Worm (Caenorhabditis elegans): ENCODE results near the gene ets-4.

ets-4 gene

DNA sequence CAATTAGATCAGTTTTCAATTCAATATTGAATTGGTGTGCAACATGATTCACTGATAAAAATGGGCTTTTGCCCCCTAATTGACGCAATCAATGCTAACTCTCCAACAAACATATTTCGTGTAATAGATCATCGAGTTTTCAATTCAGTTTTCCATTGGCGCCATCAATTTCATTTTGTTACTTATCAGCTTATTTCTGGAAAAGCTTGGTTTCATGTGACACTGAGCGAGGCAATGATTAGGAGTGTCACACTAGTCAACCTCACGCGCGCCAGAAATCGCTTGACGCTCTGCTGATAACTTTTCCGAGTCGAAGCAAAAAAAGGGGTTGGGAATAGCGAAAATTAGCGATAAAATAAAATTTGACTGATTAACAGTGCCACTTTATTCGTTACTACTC, at the start of gene ets-4:
Gene ets-4 (plus strand): TSS at position 347 of the 400 bp plus-strand sequence.
- TF ChIP-seq pha-4 (tag; optimal IDR thresholded peaks at IDR 0.05) (peak; percentile 43), zag-1 (tag; optimal IDR thresholded peaks at IDR 0.05) (no peak), jun-1 (tag; optimal IDR thresholded peaks at IDR 0.05) (peak; percentile 48), pqm-1 (tag; optimal IDR thresholded peaks at IDR 0.05) (peak; percentile 97), ceh-28 (tag; optimal IDR thresholded peaks at IDR 0.05) (peak; percentile 39), nhr-28 (tag; optimal IDR thresholded peaks at IDR 0.05) (no peak), fkh-10 (GFP tag; optimal IDR thresholded peaks at IDR 0.05) (no peak), ztf-4 (tag; optimal IDR thresholded peaks at IDR 0.05) (no peak), elt-2 (tag; optimal IDR thresholded peaks at IDR 0.05) (peak; percentile 99), nhr-67 (tag; optimal IDR thresholded peaks at IDR 0.05) (no peak)

- TF ChIP-seq nhr-43 (tag; optimal IDR thresholded peaks at IDR 0.05; ENCODE audit: poor library complexity, severe bottlenecking) (no peak), hmg-11 (tag; optimal IDR thresholded peaks at IDR 0.05) (no peak), eor-1 (tag; optimal IDR thresholded peaks at IDR 0.05) (no peak)
These were observed 44.9 kb upstream of the ets-4 start, which contains the start of the genes C15B12.4 and C15B12.8 for ce11 chrX:6473698-6474314. Gene C15B12.4, minus strand, starts transcription at chrX:6473748. Gene C15B12.8, plus strand, starts transcription at chrX:6474264.

DNA sequence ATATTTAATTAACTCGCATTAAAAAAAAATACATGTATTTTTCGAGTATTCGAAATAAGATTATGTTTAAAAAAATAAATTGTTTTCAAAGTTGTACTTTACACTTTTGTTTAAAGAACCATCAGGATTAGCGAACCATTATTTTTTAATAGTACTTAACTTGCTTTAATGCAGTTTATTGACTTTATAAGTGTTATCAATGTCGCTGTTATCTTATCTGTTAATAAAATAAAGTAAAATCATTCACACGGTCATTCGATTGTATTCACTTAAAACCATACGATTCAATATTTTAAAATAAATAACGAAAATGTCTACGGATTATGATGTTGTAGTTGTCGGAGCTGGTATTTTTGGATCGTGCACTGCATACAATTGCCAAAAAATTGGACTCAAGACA, 42.1 kb upstream of the ets-4 start, which contains the start of gene C15B12.1:
Gene C15B12.1 (plus strand): TSS at position 271 of the 400 bp plus-strand sequence.
- TF ChIP-seq nhr-43 (tag; optimal IDR thresholded peaks at IDR 0.05; ENCODE audit: poor library complexity, severe bottlenecking) (no peak), elt-2 (tag; optimal IDR thresholded peaks at IDR 0.05) (peak; percentile 67), unc-62 (GFP tag; optimal IDR thresholded peaks at IDR 0.05) (no peak), ztf-4 (tag; optimal IDR thresholded peaks at IDR 0.05) (no peak), mml-1 (tag; optimal IDR thresholded peaks at IDR 0.05) (no peak), ama-1 (optimal IDR thresholded peaks at IDR 0.05) (no peak), zag-1 (tag; optimal IDR thresholded peaks at IDR 0.05) (no peak), nhr-23 (tag; optimal IDR thresholded peaks at IDR 0.05) (no peak), ztf-11 (tag; optimal IDR thresholded peaks at IDR 0.05) (no peak), ceh-28 (tag; optimal IDR thresholded peaks at IDR 0.05) (no peak), pqm-1 (tag; optimal IDR thresholded peaks at IDR 0.05) (peak; percentile 76), ceh-16 (tag; optimal IDR thresholded peaks at IDR 0.05) (no peak), nhr-237 (tag; optimal IDR thresholded peaks at IDR 0.05) (no peak), daf-12 (tag; optimal IDR thresholded peaks at IDR 0.05) (no peak), fkh-2 (tag; optimal IDR thresholded peaks at IDR 0.05) (no peak), unc-39 (tag; optimal IDR thresholded peaks at IDR 0.05) (no peak), egl-27 (tag; optimal IDR thresholded peaks at IDR 0.05) (no peak)

ce11 chrX:6484780-6485179, 33.9 kb upstream of the ets-4 start, which contains the start of gene gar-1:
Gene gar-1, minus strand, starts transcription at chrX:6484880.
- TF ChIP-seq ceh-28 (tag; optimal IDR thresholded peaks at IDR 0.05) (no peak), ama-1 (optimal IDR thresholded peaks at IDR 0.05) (no peak), mdl-1 (tag; optimal IDR thresholded peaks at IDR 0.05) (no peak), skn-1 (tag; optimal IDR thresholded peaks at IDR 0.05) (no peak), hmg-11 (tag; optimal IDR thresholded peaks at IDR 0.05) (no peak), nhr-23 (tag; optimal IDR thresholded peaks at IDR 0.05) (no peak), nhr-77 (tag; optimal IDR thresholded peaks at IDR 0.05) (no peak), ceh-82 (tag; optimal IDR thresholded peaks at IDR 0.05) (no peak), elt-1 (tag; optimal IDR thresholded peaks at IDR 0.05) (no peak), nhr-12 (tag; optimal IDR thresholded peaks at IDR 0.05) (no peak), nhr-11 (tag; optimal IDR thresholded peaks at IDR 0.05) (no peak), daf-12 (tag; optimal IDR thresholded peaks at IDR 0.05) (no peak), fos-1 (tag; optimal IDR thresholded peaks at IDR 0.05) (no peak), ceh-9 (tag; optimal IDR thresholded peaks at IDR 0.05) (no peak)

- TF ChIP-seq fos-1 (tag; optimal IDR thresholded peaks at IDR 0.05) (no peak), skn-1 (tag; optimal IDR thresholded peaks at IDR 0.05) (no peak), elt-1 (tag; optimal IDR thresholded peaks at IDR 0.05) (no peak), unc-62 (GFP tag; optimal IDR thresholded peaks at IDR 0.05) (no peak), ceh-9 (tag; optimal IDR thresholded peaks at IDR 0.05) (no peak), nhr-23 (tag; optimal IDR thresholded peaks at IDR 0.05) (no peak)
These were observed 18.9 kb upstream of the ets-4 start, which contains the start of gene actl-1 for ce11 chrX:6499736-6500135. Gene actl-1, minus strand, starts transcription at chrX:6499836.

All from whole organism, L3 larva.